Worm (Caenorhabditis elegans) whole organism, midembryonic: Measurements from ENCODE around the gene cutl-27.

Experiments used
- T22C8.4 ChIP-seq: fragments of 200-800 bp; sonication (Bioruptor generic); IDR thresholded peaks from 2 replicates; pipeline ENCODE4 v1.3.6; 2022; ENCODE audit warnings: missing genetic modification characterization, missing compliant biosample characterization
- flt-1 ChIP-seq: fragments of 200-800 bp; sonication (Bioruptor generic); IDR thresholded peaks from 2 replicates; pipeline ENCODE4 v1.3.6; 2022; ENCODE audit warnings: missing genetic modification characterization, missing compliant biosample characterization
- klf-2 ChIP-seq: fragments of 200-800 bp; sonication (Bioruptor generic); conservative IDR thresholded peaks from 2 replicates; pipeline ENCODE4 v1.3.6; 2022; ENCODE audit warnings: missing genetic modification reagents, missing genetic modification characterization, missing compliant biosample characterization
- med-1 ChIP-seq: sonication (generic microtip); optimal IDR thresholded peaks from 2 replicates; lab custom pipeline; 2017; ENCODE audit warnings: missing genetic modification characterization, mild to moderate bottlenecking, missing compliant biosample characterization, antibody characterized with exemption, missing genetic modification reagents; ENCODE audit not compliant: insufficient read depth
- ref-1 ChIP-seq: fragments of 200-800 bp; sonication (Bioruptor generic); conservative IDR thresholded peaks from 2 replicates; pipeline ENCODE4 v1.3.6; 2022; ENCODE audit warnings: missing genetic modification reagents, missing genetic modification characterization, missing compliant biosample characterization
- tab-1 ChIP-seq: fragments of 200-800 bp; sonication (Bioruptor generic); IDR thresholded peaks from 2 replicates; pipeline ENCODE4 v1.3.6; 2022; ENCODE audit warnings: missing genetic modification characterization, missing compliant biosample characterization
- ztf-23 ChIP-seq: fragments of 200-800 bp; sonication (Bioruptor generic); IDR thresholded peaks from 2 replicates; pipeline ENCODE4 v1.3.6; 2022; ENCODE audit warnings: missing genetic modification reagents, missing genetic modification characterization, missing compliant biosample characterization
- ztf-29 ChIP-seq: fragments of 200-800 bp; sonication (Bioruptor generic); IDR thresholded peaks from 2 replicates; pipeline ENCODE4 v1.3.6; 2022; ENCODE audit warnings: missing genetic modification reagents, missing genetic modification characterization, missing compliant biosample characterization

ce11 chrIV:11858142-11858541, 20.2 kb upstream of the cutl-27 start, which contains the start of gene let-92:
- TF ChIP-seq ref-1 (GFP tag; lab: Robert Waterston, UW) (no peak), tab-1 (GFP tag; lab: Robert Waterston, UW) (no peak), T22C8.4 (GFP tag; lab: Robert Waterston, UW) (no peak), ztf-29 (GFP tag; lab: Robert Waterston, UW) (no peak), med-1 (GFP tag; lab: Kevin White, UChicago) (no peak), flt-1 (no peak), klf-2 (no peak), ztf-23 (no peak)
